Fruit fly (Drosophila melanogaster): Measurements from ENCODE around the gene ND-13B.

Gene ND-13B

dm6 chr3L:10679711-10680154 is 14.2 kb downstream of the ND-13B start (continued):
- peak; percentile 7 for TF ChIP-seq bcd (GFP tag; optimal IDR thresholded peaks at IDR 0.05)
- TF ChIP-seq CG7745 (tag; optimal IDR thresholded peaks at IDR 0.05): no peak
- no peak for TF ChIP-seq CG14050 (GFP tag; IDR thresholded peaks at IDR 0.05)
- 0 out of 2 replicates have a peak, but pooled peaks have one; percentile 12 for TF ChIP-seq slbo (GFP tag; IDR thresholded peaks at IDR 0.05)
- peak; percentile 18 for TF ChIP-seq unpg (GFP tag; optimal IDR thresholded peaks at IDR 0.05)
- TF ChIP-seq bigmax (GFP tag; optimal IDR thresholded peaks at IDR 0.05): no peak
- TF ChIP-seq Atf6 (GFP tag; IDR thresholded peaks at IDR 0.05): no peak; the same call in 1 of the 2 replicates
- peak; percentile 40 for TF ChIP-seq CG15269 (tag; optimal IDR thresholded peaks at IDR 0.05)
- peak; percentile 53 for TF ChIP-seq CG3281 (GFP tag; optimal IDR thresholded peaks at IDR 0.05)
- no peak for TF ChIP-seq Six4 (GFP tag; optimal IDR thresholded peaks at IDR 0.05)
- TF ChIP-seq CG32767 (GFP tag; IDR thresholded peaks at IDR 0.05): peak; percentile 53; the same call in 1 of the 2 replicates
- no peak for TF ChIP-seq CG3407 (GFP tag; optimal IDR thresholded peaks at IDR 0.05)
- TF ChIP-seq CG18262 (tag; optimal IDR thresholded peaks at IDR 0.05): peak; percentile 13
- TF ChIP-seq CHES-1-like (GFP tag; optimal IDR thresholded peaks at IDR 0.05): peak; percentile 57
- TF ChIP-seq CG11696 (GFP tag; IDR thresholded peaks at IDR 0.05): peak; percentile 54; the same call in 1 of the 2 replicates
- TF ChIP-seq CG15011 (GFP tag; optimal IDR thresholded peaks at IDR 0.05): peak; percentile 28
- TF ChIP-seq CG13775 (GFP tag; optimal IDR thresholded peaks at IDR 0.05): peak; percentile 22
- TF ChIP-seq B-H2 (GFP tag; optimal IDR thresholded peaks at IDR 0.05): peak; percentile 21
- TF ChIP-seq Ptx1 (GFP tag; IDR thresholded peaks at IDR 0.05): 0 out of 2 replicates have a peak, but pooled peaks have one; percentile 24
- peak; percentile 55 for TF ChIP-seq Hmr (GFP tag; optimal IDR thresholded peaks at IDR 0.05)
- no peak for TF ChIP-seq trh (GFP tag; optimal IDR thresholded peaks at IDR 0.05)
- no peak for TF ChIP-seq inv (GFP tag; IDR thresholded peaks at IDR 0.05; ENCODE audit: partially characterized antibody)
- peak; percentile 36 for TF ChIP-seq CG14710 (tag; optimal IDR thresholded peaks at IDR 0.05)
- TF ChIP-seq CG17385 (GFP tag; optimal IDR thresholded peaks at IDR 0.05): peak; percentile 61
- peak; percentile 36 for TF ChIP-seq CG18011 (GFP tag; optimal IDR thresholded peaks at IDR 0.05)
- peak; percentile 59 for TF ChIP-seq sug (tag; optimal IDR thresholded peaks at IDR 0.05)
- TF ChIP-seq tx (GFP tag; optimal IDR thresholded peaks at IDR 0.05): peak; percentile 9
- TF ChIP-seq odd (GFP tag; optimal IDR thresholded peaks at IDR 0.05): peak; percentile 49
- no peak for TF ChIP-seq Xbp1 (GFP tag; optimal IDR thresholded peaks at IDR 0.05)

dm6 chr3L:10678545-10679067 is 15.3 kb downstream of the ND-13B start:
- TF ChIP-seq gsb-n (tag; optimal IDR thresholded peaks at IDR 0.05) (peak; percentile 97), Pdp1 (GFP tag; optimal IDR thresholded peaks at IDR 0.05) (peak; percentile 86 to 95), CG1529 (GFP tag; optimal IDR thresholded peaks at IDR 0.05) (peak; percentile 91), Oli (tag; optimal IDR thresholded peaks at IDR 0.05) (peak; percentile 96), cato (GFP tag; optimal IDR thresholded peaks at IDR 0.05; ENCODE audit: borderline replicate concordance) (peak; percentile 72), lbe (GFP tag; optimal IDR thresholded peaks at IDR 0.05) (no peak), croc (GFP tag; conservative IDR thresholded peaks at IDR 0.05) (peak; percentile 90), D (optimal IDR thresholded peaks at IDR 0.05) (no peak), D (GFP tag; optimal IDR thresholded peaks at IDR 0.05) (peak; percentile 96), CG6175 (GFP tag; IDR thresholded peaks at IDR 0.05) (peak; percentile 79; the same call in 2 of the 3 replicates), CG10431 (GFP tag; optimal IDR thresholded peaks at IDR 0.05) (peak; percentile 92), ems (GFP tag; optimal IDR thresholded peaks at IDR 0.05) (peak; percentile 89), CG2889 (GFP tag; IDR thresholded peaks at IDR 0.05) (peak; percentile 74), Dad (GFP tag; optimal IDR thresholded peaks at IDR 0.05) (peak; percentile 89), CG34422 (GFP tag; IDR thresholded peaks at IDR 0.05) (peak; percentile 94), slp2 (GFP tag; optimal IDR thresholded peaks at IDR 0.05) (peak; percentile 92), pb (GFP tag; optimal IDR thresholded peaks at IDR 0.05) (peak; percentile 84), gem (tag; optimal IDR thresholded peaks at IDR 0.05) (peak; percentile 99), gro (GFP tag; optimal IDR thresholded peaks at IDR 0.05) (peak; percentile 85), usp (GFP tag; optimal IDR thresholded peaks at IDR 0.05) (no peak), CG6689 (GFP tag; IDR thresholded peaks at IDR 0.05) (peak; percentile 96), ato (GFP tag; IDR thresholded peaks at IDR 0.05; ENCODE audit: partially characterized antibody) (no peak), dm (GFP tag; optimal IDR thresholded peaks at IDR 0.05) (peak; percentile 79)
